Fruit fly (Drosophila melanogaster) Kc167 (cell line): ENCODE data around the gene CG11085.

Experiments used
- Myc ChIP-seq: fragments of >200 bp; optimal IDR thresholded peaks from 2 replicates; lab custom pipeline; 2017; ENCODE audit warnings: missing external identifiers
- Sin3A ChIP-seq: fragments of >200 bp; optimal IDR thresholded peaks from 2 replicates; lab custom pipeline; 2018; ENCODE audit warnings: missing external identifiers
- insv ChIP-seq: fragments of >200 bp; optimal IDR thresholded peaks from 3 replicates; lab custom pipeline; 2018; ENCODE audit warnings: missing external identifiers
- psq ChIP-seq: fragments of >200 bp; optimal IDR thresholded peaks from 2 replicates; lab custom pipeline; 2017; ENCODE audit warnings: missing external identifiers
- ttk ChIP-seq: sonication (Bioruptor generic); optimal IDR thresholded peaks from 2 replicates; lab custom pipeline; 2017; ENCODE audit warnings: missing external identifiers

DNA sequence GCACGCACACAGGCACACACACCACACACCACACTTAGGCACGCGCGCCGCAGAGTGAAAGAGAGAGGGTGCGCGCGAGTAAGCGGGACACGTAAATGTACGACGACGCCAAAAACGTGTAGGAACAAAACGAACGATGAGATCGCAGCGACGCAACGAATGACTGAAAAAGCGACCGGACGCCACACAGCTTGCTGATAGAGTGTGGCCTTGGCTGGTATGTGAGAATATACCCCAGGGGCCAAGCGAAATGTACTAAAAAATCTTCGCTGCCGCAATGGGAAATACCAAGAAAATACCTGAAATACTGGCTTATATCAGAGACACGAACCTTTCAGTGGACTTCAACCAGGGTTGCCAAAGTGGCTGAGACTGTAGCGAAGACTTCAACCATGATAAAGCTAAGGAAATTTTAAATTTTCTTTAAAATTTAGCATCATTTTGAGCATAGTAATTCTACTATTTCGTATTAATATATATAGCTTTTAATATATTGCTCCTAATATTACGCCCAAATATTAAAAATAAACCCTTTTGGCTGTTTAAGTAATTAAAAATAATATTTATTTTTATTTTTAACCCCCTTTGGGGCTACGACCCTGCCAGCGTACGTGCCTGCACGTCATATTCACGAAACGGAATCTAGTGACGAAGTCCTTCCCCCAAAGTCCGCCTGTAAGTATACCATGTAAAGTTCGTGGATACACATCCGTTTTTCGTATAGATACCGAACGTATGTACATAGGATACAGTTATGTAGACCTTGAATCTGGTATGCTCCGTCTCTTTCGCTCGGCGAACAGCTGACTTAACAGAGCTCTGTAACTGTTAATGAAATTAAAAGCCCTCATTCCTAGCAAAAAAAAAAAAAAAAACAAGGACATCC lies 32.9 kb upstream of the CG11085 start, which contains the start of gene Pits:
- TF ChIP-seq Sin3A (lab: Kevin White, UChicago): no peak
- no peak for TF ChIP-seq insv (lab: Kevin White, UChicago)
- TF ChIP-seq Myc: no peak
- TF ChIP-seq psq: no peak
- TF ChIP-seq ttk (lab: Kevin White, UChicago): no peak
